Worm (Caenorhabditis elegans): ENCODE results near the gene sft-4.

sft-4 gene

ce11 chrX:5763292-5763691 lies 17.2 kb downstream of the sft-4 start, which contains the start of gene tag-294:
Gene tag-294, minus strand, starts transcription at chrX:5763392.
- TF ChIP-seq pqm-1 (tag; optimal IDR thresholded peaks at IDR 0.05) (no peak), nhr-11 (tag; optimal IDR thresholded peaks at IDR 0.05) (no peak), lin-11 (tag; optimal IDR thresholded peaks at IDR 0.05) (no peak), sox-2 (GFP tag; IDR thresholded peaks at IDR 0.05) (no peak), ztf-16 (tag; optimal IDR thresholded peaks at IDR 0.05) (no peak), ceh-45 (GFP tag; IDR thresholded peaks at IDR 0.05) (no peak), pha-4 (tag; optimal IDR thresholded peaks at IDR 0.05) (no peak), ceh-2 (tag; optimal IDR thresholded peaks at IDR 0.05) (no peak), gmeb-2 (tag; optimal IDR thresholded peaks at IDR 0.05) (no peak), pha-2 (tag; optimal IDR thresholded peaks at IDR 0.05) (no peak), hlh-8 (tag; optimal IDR thresholded peaks at IDR 0.05) (no peak), mec-3 (tag; optimal IDR thresholded peaks at IDR 0.05; ENCODE audit: borderline replicate concordance) (no peak), npax-4 (tag; optimal IDR thresholded peaks at IDR 0.05) (no peak), ceh-19 (GFP tag; optimal IDR thresholded peaks at IDR 0.05) (no peak), lim-6 (tag; optimal IDR thresholded peaks at IDR 0.05) (no peak)

- TF ChIP-seq F13H6.1 (tag; optimal IDR thresholded peaks at IDR 0.05) = no peak
These were observed 27.4 kb downstream of the sft-4 start for ce11 chrX:5753141-5753540.

DNA sequence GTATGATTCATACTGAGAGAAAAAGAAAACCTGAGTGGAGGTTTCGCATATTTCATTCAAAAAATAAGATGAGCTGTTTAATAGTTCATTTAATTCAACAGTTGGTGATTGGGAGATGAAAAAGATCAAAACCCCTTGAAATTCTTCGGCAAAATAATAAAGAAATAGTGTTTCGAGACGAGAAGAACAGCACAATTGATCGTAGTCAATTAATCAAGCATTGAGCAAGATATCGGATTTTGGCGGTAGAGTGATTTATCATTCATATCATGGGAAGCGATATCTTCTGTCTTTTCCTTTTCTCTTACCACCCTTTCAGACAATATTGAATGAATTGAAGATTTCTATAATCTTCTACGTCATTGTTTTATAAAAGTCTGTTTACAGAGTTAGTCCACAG lies 33.9 kb downstream of the sft-4 start:
- TF ChIP-seq unc-55 (GFP tag; optimal IDR thresholded peaks at IDR 0.05) (peak; percentile 43), pha-2 (tag; optimal IDR thresholded peaks at IDR 0.05) (no peak)

DNA sequence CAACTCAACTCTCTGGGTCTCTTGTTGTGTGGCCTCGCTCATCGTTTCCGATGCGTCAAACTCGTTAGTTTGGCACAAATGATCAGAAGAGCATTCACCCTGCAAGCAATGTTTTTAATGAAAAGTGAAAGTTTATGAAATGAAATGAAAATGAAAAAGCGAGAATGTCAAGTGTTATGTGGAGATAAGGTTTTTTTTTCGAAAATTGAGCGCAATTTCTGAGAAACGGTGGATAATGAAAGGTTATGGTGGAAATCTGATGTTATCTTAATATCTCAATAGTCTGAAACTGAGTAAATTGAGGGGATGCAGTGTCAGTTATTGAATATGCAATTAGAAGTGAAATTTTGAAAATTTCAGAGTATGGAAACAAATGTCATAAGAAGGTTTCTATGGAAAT lies 37.3 kb downstream of the sft-4 start, which contains the start of gene gnrr-4:
TSS of gene gnrr-4 (minus strand) at position 101 of the 400 bp plus-strand sequence.
- TF ChIP-seq ceh-9 (tag; optimal IDR thresholded peaks at IDR 0.05) (no peak), fkh-10 (GFP tag; optimal IDR thresholded peaks at IDR 0.05) (no peak), che-1 (tag; optimal IDR thresholded peaks at IDR 0.05) (no peak), hlh-30 (tag; optimal IDR thresholded peaks at IDR 0.05; ENCODE audit: insufficient read depth) (no peak), T23F11.4 (GFP tag; optimal IDR thresholded peaks at IDR 0.05) (no peak), npax-4 (tag; optimal IDR thresholded peaks at IDR 0.05) (no peak), K09A11.1 (tag; optimal IDR thresholded peaks at IDR 0.05; ENCODE audit: insufficient read depth) (no peak), hlh-8 (tag; optimal IDR thresholded peaks at IDR 0.05) (no peak), tbx-2 (tag; optimal IDR thresholded peaks at IDR 0.05) (no peak), dve-1 (tag; optimal IDR thresholded peaks at IDR 0.05) (no peak), F13H6.1 (tag; optimal IDR thresholded peaks at IDR 0.05) (no peak), pag-3 (tag; optimal IDR thresholded peaks at IDR 0.05; ENCODE audit: borderline replicate concordance) (no peak), fax-1 (tag; optimal IDR thresholded peaks at IDR 0.05) (no peak), madf-2 (tag; optimal IDR thresholded peaks at IDR 0.05) (no peak), ama-1 (optimal IDR thresholded peaks at IDR 0.05) (no peak), elt-4 (tag; optimal IDR thresholded peaks at IDR 0.05) (no peak), fkh-6 (tag; optimal IDR thresholded peaks at IDR 0.05) (no peak)

DNA sequence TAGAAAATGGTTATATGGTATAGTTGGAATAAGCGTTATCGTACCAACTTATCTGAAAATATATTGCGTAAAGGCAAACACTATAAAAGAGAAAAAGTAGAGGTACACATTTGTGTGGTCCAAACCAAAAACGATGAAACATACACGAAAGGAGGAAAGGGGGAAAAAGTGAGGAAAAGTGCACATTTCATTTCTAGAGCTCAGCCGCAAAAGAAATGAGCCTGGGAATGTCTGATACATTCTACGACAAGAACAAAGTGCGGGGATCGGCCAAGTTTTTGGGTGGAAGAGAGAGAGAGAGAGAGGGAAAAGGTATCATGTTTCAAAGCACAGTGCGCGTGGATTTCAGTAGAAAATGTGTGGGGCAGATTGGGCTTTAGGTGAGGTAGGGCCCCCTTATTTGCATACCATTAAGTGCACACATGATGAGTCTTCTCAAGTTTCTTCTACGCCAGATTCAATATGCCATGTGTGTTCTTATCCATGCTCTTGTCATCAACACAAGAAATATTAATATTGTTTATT lies 46.7 kb downstream of the sft-4 start, which contains the start of gene rgs-6:
TSS of gene rgs-6 (minus strand) at position 51 of the 525 bp plus-strand sequence.
- no peak for TF ChIP-seq C08G9.2 (tag; optimal IDR thresholded peaks at IDR 0.05)
- peak; percentile 71 for TF ChIP-seq ceh-19 (GFP tag; optimal IDR thresholded peaks at IDR 0.05)
- no peak for TF ChIP-seq ceh-30 (tag; optimal IDR thresholded peaks at IDR 0.05)
- TF ChIP-seq ceh-24 (tag; optimal IDR thresholded peaks at IDR 0.05) = no peak
- TF ChIP-seq tbx-7 (tag; optimal IDR thresholded peaks at IDR 0.05) = no peak
- TF ChIP-seq pha-2 (tag; optimal IDR thresholded peaks at IDR 0.05) = no peak
- TF ChIP-seq ceh-9 (tag; optimal IDR thresholded peaks at IDR 0.05) = no peak
- no peak for TF ChIP-seq unc-55 (GFP tag; optimal IDR thresholded peaks at IDR 0.05)
- TF ChIP-seq pax-1 (tag; optimal IDR thresholded peaks at IDR 0.05) = no peak
- TF ChIP-seq ceh-34 (tag; optimal IDR thresholded peaks at IDR 0.05) = peak; percentile 88
- no peak for TF ChIP-seq sox-2 (GFP tag; IDR thresholded peaks at IDR 0.05)
- no peak for TF ChIP-seq unc-3 (GFP tag; conservative IDR thresholded peaks at IDR 0.05)
- TF ChIP-seq unc-3 (tag; optimal IDR thresholded peaks at IDR 0.05) = no peak
- TF ChIP-seq ceh-31 (tag; optimal IDR thresholded peaks at IDR 0.05) = no peak
- no peak for TF ChIP-seq fkh-10 (GFP tag; optimal IDR thresholded peaks at IDR 0.05)
- no peak for TF ChIP-seq hlh-13 (GFP tag; optimal IDR thresholded peaks at IDR 0.05)
- TF ChIP-seq hlh-30 (tag; optimal IDR thresholded peaks at IDR 0.05; ENCODE audit: insufficient read depth) = no peak

Measured in whole organism, late embryonic.